Fruit fly (Drosophila melanogaster): ENCODE results near the gene CG42591.

- TF ChIP-seq CG11617 (GFP tag; optimal IDR thresholded peaks at IDR 0.05) = no peak
- no peak for TF ChIP-seq Clk (GFP tag; optimal IDR thresholded peaks at IDR 0.05)
- no peak for TF ChIP-seq pad (GFP tag; optimal IDR thresholded peaks at IDR 0.05)
- no peak for TF ChIP-seq Crg-1 (GFP tag; optimal IDR thresholded peaks at IDR 0.05)
- TF ChIP-seq CG12768 (GFP tag; optimal IDR thresholded peaks at IDR 0.05) = no peak
- no peak for TF ChIP-seq CG7045 (GFP tag; optimal IDR thresholded peaks at IDR 0.05)
- no peak for TF ChIP-seq toe (GFP tag; optimal IDR thresholded peaks at IDR 0.05)
- TF ChIP-seq CG14711 (tag; optimal IDR thresholded peaks at IDR 0.05) = no peak
- TF ChIP-seq CG33017 (tag; optimal IDR thresholded peaks at IDR 0.05) = no peak
- no peak for TF ChIP-seq CG1620 (GFP tag; optimal IDR thresholded peaks at IDR 0.05)
- TF ChIP-seq cnc (optimal IDR thresholded peaks at IDR 0.05) = no peak
- peak; percentile 7 for TF ChIP-seq kay (GFP tag; ENCODE audit: borderline replicate concordance)
Measured at dm6 chr3L:8076160-8076559, 6.4 kb upstream of the CG42591 start.

All from whole organism, adult.